Worm (Caenorhabditis elegans) whole organism, late embryonic: ENCODE data around the gene sel-12.

Experiments
- ceh-34 ChIP-seq: sonication (generic microtip); optimal IDR thresholded peaks from 2 replicates; lab custom pipeline; 2016; ENCODE audit warnings: mild to moderate bottlenecking, missing genetic modification characterization, missing compliant biosample characterization
- elt-2 ChIP-seq: sonication (generic microtip); optimal IDR thresholded peaks from 2 replicates; lab custom pipeline; 2016; ENCODE audit warnings: missing genetic modification reagents, missing genetic modification characterization, missing compliant biosample characterization
- hlh-13 ChIP-seq: fragments of 200-800 bp; sonication (Bioruptor generic); optimal IDR thresholded peaks from 2 replicates; lab custom pipeline; 2018; ENCODE audit warnings: mild to moderate bottlenecking, missing genetic modification characterization, missing compliant biosample characterization
- hlh-15 ChIP-seq: sonication (generic microtip); optimal IDR thresholded peaks from 2 replicates; lab custom pipeline; 2016; ENCODE audit warnings: missing genetic modification characterization, missing compliant biosample characterization
- nhr-11 ChIP-seq: fragments of 150-350 bp; optimal IDR thresholded peaks from 2 replicates; lab custom pipeline; 2014; ENCODE audit warnings: missing biosample characterization, missing genetic modification characterization
- pha-4 ChIP-seq: fragments of 150-350 bp; optimal IDR thresholded peaks from 2 replicates; lab custom pipeline; 2018; ENCODE audit warnings: missing biosample characterization, missing genetic modification reagents, missing genetic modification characterization
- pqm-1 ChIP-seq: sonication (generic microtip); optimal IDR thresholded peaks from 2 replicates; lab custom pipeline; 2016; ENCODE audit warnings: missing genetic modification characterization, missing compliant biosample characterization
- pros-1 ChIP-seq: fragments of 150-350 bp; optimal IDR thresholded peaks from 2 replicates; lab custom pipeline; 2014; ENCODE audit warnings: missing biosample characterization, missing genetic modification reagents, missing genetic modification characterization

DNA sequence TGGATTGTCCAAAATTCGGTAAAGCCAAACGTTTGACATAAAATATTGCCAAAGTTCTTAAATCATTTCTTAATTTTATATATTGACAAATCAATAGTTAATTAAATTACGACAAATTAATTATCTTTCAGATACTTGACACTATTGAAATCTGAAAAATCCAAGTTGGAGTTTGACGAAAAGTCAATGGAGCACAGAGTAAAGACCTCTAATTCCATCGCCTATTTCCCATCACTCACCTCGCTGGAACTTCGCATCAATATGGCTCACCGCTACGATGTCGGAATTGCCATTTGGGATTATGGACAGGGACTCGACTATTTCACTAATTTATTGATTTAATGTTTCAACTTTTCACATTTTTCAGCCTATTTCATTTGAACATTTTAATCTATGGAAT, 44.5 kb downstream of the sel-12 start:
- TF ChIP-seq elt-2 (tag; lab: Kevin White, UChicago) (no peak), nhr-11 (tag; lab: Kevin White, UChicago) (no peak), ceh-34 (tag; lab: Kevin White, UChicago) (no peak), hlh-15 (tag; lab: Kevin White, UChicago) (no peak), pha-4 (tag; lab: Kevin White, UChicago) (no peak), pros-1 (tag; lab: Kevin White, UChicago) (no peak), hlh-13 (GFP tag; lab: Kevin White, UChicago) (no peak), pqm-1 (tag; lab: Kevin White, UChicago) (no peak)
